Fruit fly (Drosophila melanogaster) whole organism, embryonic: Measurements from ENCODE around the gene CG8097.
A peak's percentile ranks its signal among the peaks of the same experiment; 100 is the strongest.

ENCODE experiments used
- B-H1 ChIP-seq: fragments of 200-800 bp; sonication (Bioruptor generic); IDR thresholded peaks from 3 replicates; pipeline ENCODE4 v1.3.6; 2022; ENCODE audit warnings: missing biosample characterization, missing genetic modification characterization
- CG11696 ChIP-seq: fragments of 200-800 bp; sonication (Bioruptor generic); IDR thresholded peaks from 2 replicates; pipeline ENCODE4 v1.3.6; 2022; ENCODE audit warnings: missing biosample characterization, missing genetic modification characterization
- CG13123 ChIP-seq: fragments of 200-800 bp; sonication (Bioruptor generic); optimal IDR thresholded peaks from 2 replicates; lab custom pipeline; 2016; ENCODE audit warnings: missing biosample characterization, missing genetic modification characterization
- CG13894 ChIP-seq: fragments of 200-800 bp; sonication (Bioruptor generic); optimal IDR thresholded peaks from 3 replicates; lab custom pipeline; 2018; ENCODE audit warnings: missing biosample characterization, mild to moderate bottlenecking, missing genetic modification characterization, moderate library complexity
- CG14014 ChIP-seq: fragments of 200-800 bp; sonication (Bioruptor generic); IDR thresholded peaks from 2 replicates; pipeline ENCODE4 v1.3.6; 2022; ENCODE audit warnings: missing biosample characterization, missing genetic modification characterization
- CG15073 ChIP-seq: fragments of 200-800 bp; sonication (Bioruptor generic); optimal IDR thresholded peaks from 2 replicates; lab custom pipeline; 2016; ENCODE audit warnings: missing biosample characterization, missing genetic modification characterization
- CG17328 ChIP-seq: fragments of 200-800 bp; sonication (Bioruptor generic); IDR thresholded peaks from 2 replicates; pipeline ENCODE4 v1.3.6; 2022; ENCODE audit warnings: missing biosample characterization, missing genetic modification characterization
- CG17359 ChIP-seq: fragments of 200-800 bp; sonication (Bioruptor generic); optimal IDR thresholded peaks from 3 replicates; lab custom pipeline; 2018; ENCODE audit warnings: missing biosample characterization, mild to moderate bottlenecking, missing genetic modification characterization, moderate library complexity
- CG18262 ChIP-seq: fragments of 200-800 bp; optimal IDR thresholded peaks from 3 replicates; lab custom pipeline; 2019; ENCODE audit warnings: missing biosample characterization, mild to moderate bottlenecking, missing genetic modification characterization, moderate library complexity
- CG2199 ChIP-seq: fragments of 200-800 bp; sonication (Bioruptor generic); IDR thresholded peaks from 3 replicates; pipeline ENCODE4 v1.3.6; 2022; ENCODE audit warnings: missing biosample characterization, missing genetic modification characterization
- CG3847 ChIP-seq: fragments of 200-800 bp; sonication (Bioruptor generic); IDR thresholded peaks from 2 replicates; pipeline ENCODE4 v1.3.6; 2022; ENCODE audit warnings: missing biosample characterization, missing genetic modification characterization
- CG6791 ChIP-seq: fragments of 200-800 bp; sonication (Bioruptor generic); IDR thresholded peaks from 3 replicates; pipeline ENCODE4 v1.3.6; 2022; ENCODE audit warnings: missing biosample characterization, missing genetic modification characterization; ENCODE audit not compliant: partially characterized antibody
- CG6813 ChIP-seq: fragments of 200-800 bp; sonication (Bioruptor generic); optimal IDR thresholded peaks from 2 replicates; lab custom pipeline; 2017; ENCODE audit warnings: missing biosample characterization, missing genetic modification characterization, mild to moderate bottlenecking, moderate library complexity, missing genetic modification reagents
- CG7963 ChIP-seq: fragments of 200-800 bp; sonication (Bioruptor generic); IDR thresholded peaks from 3 replicates; pipeline ENCODE4 v1.3.6; 2022; ENCODE audit warnings: missing biosample characterization, missing genetic modification characterization; ENCODE audit not compliant: partially characterized antibody
- CG8281 ChIP-seq: fragments of 200-800 bp; sonication (Bioruptor generic); optimal IDR thresholded peaks from 2 replicates; lab custom pipeline; 2018; ENCODE audit warnings: missing biosample characterization, mild to moderate bottlenecking, missing genetic modification characterization, moderate library complexity
- CG8924 ChIP-seq: fragments of 200-800 bp; optimal IDR thresholded peaks from 3 replicates; lab custom pipeline; 2019; ENCODE audit warnings: missing biosample characterization, mild to moderate bottlenecking, missing genetic modification characterization, moderate library complexity
- CG9797 ChIP-seq: fragments of 200-800 bp; sonication (Bioruptor generic); optimal IDR thresholded peaks from 3 replicates; lab custom pipeline; 2018; ENCODE audit warnings: missing biosample characterization, mild to moderate bottlenecking, missing genetic modification characterization
- CG9817 ChIP-seq: fragments of 200-800 bp; sonication (Bioruptor generic); optimal IDR thresholded peaks from 2 replicates; lab custom pipeline; 2018; ENCODE audit warnings: missing biosample characterization, mild to moderate bottlenecking, missing genetic modification characterization, moderate library complexity
- CoRest ChIP-seq: fragments of 200-800 bp; sonication (Bioruptor generic); optimal IDR thresholded peaks from 3 replicates; lab custom pipeline; 2018; ENCODE audit warnings: missing biosample characterization, mild to moderate bottlenecking, missing genetic modification characterization, moderate library complexity
- Dek ChIP-seq: fragments of 200-800 bp; sonication (Bioruptor generic); optimal IDR thresholded peaks from 3 replicates; lab custom pipeline; 2019; ENCODE audit warnings: missing biosample characterization, mild to moderate bottlenecking, missing genetic modification characterization, moderate library complexity
- Dfd ChIP-seq, 2 experiments: fragments of >200 bp; optimal IDR thresholded peaks; 2 replicates each; lab custom pipeline; 2017; ENCODE audit warnings: missing biosample characterization in 2 of 2, missing genetic modification characterization in 2 of 2
- Dip3 ChIP-seq: fragments of 200-800 bp; sonication (Bioruptor generic); optimal IDR thresholded peaks from 3 replicates; lab custom pipeline; 2016; ENCODE audit warnings: missing biosample characterization, missing genetic modification characterization
- Drgx ChIP-seq: fragments of 200-800 bp; sonication (Bioruptor generic); IDR thresholded peaks from 2 replicates; pipeline ENCODE4 v1.3.6; 2022; ENCODE audit warnings: missing biosample characterization, missing genetic modification characterization
- Elba2 ChIP-seq: fragments of 200-800 bp; sonication (Bioruptor generic); optimal IDR thresholded peaks from 3 replicates; lab custom pipeline; 2016; ENCODE audit warnings: missing biosample characterization, missing genetic modification characterization
- Fer2 ChIP-seq: fragments of 200-800 bp; sonication (Bioruptor generic); optimal IDR thresholded peaks from 2 replicates; lab custom pipeline; 2018; ENCODE audit warnings: missing biosample characterization, mild to moderate bottlenecking, missing genetic modification characterization, moderate library complexity
- GATAe ChIP-seq: fragments of 200-800 bp; sonication (Bioruptor generic); conservative IDR thresholded peaks from 2 replicates; pipeline ENCODE4 v1.3.6; 2022; ENCODE audit warnings: missing biosample characterization, missing genetic modification characterization
- Hand ChIP-seq: fragments of 200-800 bp; sonication (Bioruptor generic); optimal IDR thresholded peaks from 2 replicates; lab custom pipeline; 2017; ENCODE audit warnings: mild to moderate bottlenecking, missing biosample characterization, missing genetic modification reagents, missing genetic modification characterization
- Hmx ChIP-seq: fragments of 200-800 bp; sonication (Bioruptor generic); optimal IDR thresholded peaks from 2 replicates; lab custom pipeline; 2016; ENCODE audit warnings: missing biosample characterization, missing genetic modification characterization
- Hr3 ChIP-seq: fragments of 200-800 bp; sonication (Bioruptor generic); optimal IDR thresholded peaks from 3 replicates; lab custom pipeline; 2016; ENCODE audit warnings: missing biosample characterization, missing genetic modification characterization
- MTF-1 ChIP-seq: fragments of 200-800 bp; sonication (Bioruptor generic); optimal IDR thresholded peaks from 2 replicates; lab custom pipeline; 2018; ENCODE audit warnings: missing biosample characterization, mild to moderate bottlenecking, missing genetic modification characterization, borderline replicate concordance
- Myb ChIP-seq: fragments of 200-800 bp; sonication (Bioruptor generic); optimal IDR thresholded peaks from 2 replicates; lab custom pipeline; 2016; ENCODE audit warnings: missing biosample characterization, missing genetic modification characterization
- Neu2 ChIP-seq: fragments of 200-800 bp; sonication (Bioruptor generic); optimal IDR thresholded peaks from 3 replicates; lab custom pipeline; 2016; ENCODE audit warnings: missing biosample characterization, missing genetic modification characterization, borderline replicate concordance
- Nf-YA ChIP-seq: fragments of 200-800 bp; sonication (Bioruptor generic); IDR thresholded peaks from 2 replicates; pipeline ENCODE4 v1.3.6; 2022; ENCODE audit warnings: missing biosample characterization, missing genetic modification characterization
- Rx ChIP-seq: fragments of 200-800 bp; sonication (Bioruptor generic); IDR thresholded peaks from 2 replicates; pipeline ENCODE4 v1.3.6; 2022; ENCODE audit warnings: missing biosample characterization, missing genetic modification characterization
- Spps ChIP-seq: fragments of 200-800 bp; sonication (Bioruptor generic); optimal IDR thresholded peaks from 2 replicates; lab custom pipeline; 2018; ENCODE audit warnings: missing biosample characterization, mild to moderate bottlenecking, missing genetic modification characterization
- TFAM ChIP-seq: fragments of 200-800 bp; sonication (Bioruptor generic); optimal IDR thresholded peaks from 2 replicates; lab custom pipeline; 2017; ENCODE audit warnings: missing biosample characterization, missing genetic modification characterization, inconsistent platforms
- YL-1 ChIP-seq: fragments of 200-800 bp; sonication (Bioruptor generic); optimal IDR thresholded peaks from 3 replicates; lab custom pipeline; 2017; ENCODE audit warnings: missing biosample characterization, mild to moderate bottlenecking, missing genetic modification characterization
- amos ChIP-seq: fragments of 200-800 bp; sonication (Bioruptor generic); IDR thresholded peaks from 2 replicates; pipeline ENCODE4 v1.3.6; 2022; ENCODE audit warnings: missing biosample characterization, missing genetic modification characterization; ENCODE audit not compliant: partially characterized antibody
- ato ChIP-seq: fragments of 200-800 bp; sonication (Bioruptor generic); IDR thresholded peaks from 2 replicates; pipeline ENCODE4 v1.3.6; 2022; ENCODE audit warnings: missing biosample characterization, missing genetic modification characterization; ENCODE audit not compliant: partially characterized antibody
- crp ChIP-seq, 2 experiments: fragments of 200-800 bp; sonication (Bioruptor generic); optimal IDR thresholded peaks; 2 replicates in 1 of 2; 3 replicates in 1 of 2; lab custom pipeline; 2017; ENCODE audit warnings: missing biosample characterization in 2 of 2, missing genetic modification characterization in 2 of 2, mild to moderate bottlenecking in 1 of 2, moderate library complexity in 1 of 2
- dmrt99B ChIP-seq: fragments of 200-800 bp; sonication (Bioruptor generic); optimal IDR thresholded peaks from 2 replicates; lab custom pipeline; 2018; ENCODE audit warnings: missing biosample characterization, mild to moderate bottlenecking, missing genetic modification characterization, moderate library complexity
- knrl ChIP-seq: fragments of 200-800 bp; sonication (Bioruptor generic); IDR thresholded peaks from 3 replicates; pipeline ENCODE4 v1.3.6; 2022; ENCODE audit warnings: missing biosample characterization, missing genetic modification characterization; ENCODE audit not compliant: partially characterized antibody
- onecut ChIP-seq: fragments of 200-800 bp; sonication (Bioruptor generic); IDR thresholded peaks from 2 replicates; pipeline ENCODE4 v1.3.6; 2022; ENCODE audit warnings: missing biosample characterization, missing genetic modification characterization
- otp ChIP-seq: fragments of 200-800 bp; sonication (Bioruptor generic); IDR thresholded peaks from 3 replicates; pipeline ENCODE4, ENCODE4 v1.3.6; 2022; ENCODE audit warnings: missing biosample characterization, missing genetic modification characterization
- pfk ChIP-seq: fragments of 200-800 bp; sonication (Bioruptor generic); optimal IDR thresholded peaks from 2 replicates; lab custom pipeline; 2018; ENCODE audit warnings: missing biosample characterization, mild to moderate bottlenecking, missing genetic modification characterization, moderate library complexity
- phol ChIP-seq: fragments of 200-800 bp; sonication (Bioruptor generic); optimal IDR thresholded peaks from 3 replicates; lab custom pipeline; 2018; ENCODE audit warnings: missing biosample characterization, mild to moderate bottlenecking, missing genetic modification characterization, moderate library complexity
- prd ChIP-seq, 3 experiments: fragments of >200 bp in 2 of 3; fragments of 200-800 bp in 1 of 3; sonication (Bioruptor generic) in 1 of 3; optimal IDR thresholded peaks in 2 of 3; IDR thresholded peaks in 1 of 3; 2 replicates in 2 of 3; 3 replicates in 1 of 3; pipeline versions ENCODE4 v1.3.6 to Lab custom; 2017 to 2022; ENCODE audit warnings: missing biosample characterization in 1 of 3, missing genetic modification characterization in 1 of 3
- sens ChIP-seq: fragments of 200-800 bp; sonication (Bioruptor generic); peaks from one replicate; lab custom pipeline; 2016; ENCODE audit warnings: missing biosample characterization, missing genetic modification characterization
- wek ChIP-seq: fragments of 200-800 bp; sonication (Bioruptor generic); optimal IDR thresholded peaks from 3 replicates; lab custom pipeline; 2018; ENCODE audit warnings: missing biosample characterization, mild to moderate bottlenecking, missing genetic modification characterization, moderate library complexity
- zfh1 ChIP-seq: fragments of 200-800 bp; sonication (Bioruptor generic); IDR thresholded peaks from 3 replicates; pipeline ENCODE4 v1.3.6; 2022; ENCODE audit warnings: missing biosample characterization, missing genetic modification characterization

The CG8097 gene

dm6 chrX:15582853-15583252 lies at the start of gene CG8097, which contains the start of gene CG9215 (continued):
- no peak for TF ChIP-seq CG17328 (GFP tag; lab: Robert Waterston, UW)
- TF ChIP-seq ato (GFP tag; lab: Robert Waterston, UW), result peak; percentile 70
- no peak for TF ChIP-seq pfk (GFP tag; lab: Kevin White, UChicago)
- TF ChIP-seq CG13123 (GFP tag; lab: Kevin White, UChicago), result no peak
- peak; percentile 27 for TF ChIP-seq CG8924 (tag; lab: Kevin White, UChicago)
- no peak for TF ChIP-seq CG11696 (GFP tag; lab: Robert Waterston, UW)
- no peak for TF ChIP-seq otp (GFP tag; lab: Robert Waterston, UW)
- TF ChIP-seq Hr3 (GFP tag; lab: Kevin White, UChicago), result no peak
- TF ChIP-seq CG8281 (tag; lab: Kevin White, UChicago), result no peak
- no peak for TF ChIP-seq GATAe
- TF ChIP-seq Neu2, result no peak
- no peak for TF ChIP-seq Hmx (GFP tag; lab: Kevin White, UChicago)
- TF ChIP-seq prd (optimal IDR thresholded peaks at IDR 0.05; lab: Kevin White, UChicago), result no peak
- peak; percentile 6; the same call in 1 of the 3 replicates for TF ChIP-seq prd (GFP tag; IDR thresholded peaks at IDR 0.05; lab: Robert Waterston, UW)
- peak; percentile 64 for TF ChIP-seq YL-1 (GFP tag; lab: Kevin White, UChicago)
- peak in 1 of 2 experiments; percentile 25 for TF ChIP-seq crp (GFP tag; optimal IDR thresholded peaks at IDR 0.05; lab: Kevin White, UChicago)
- TF ChIP-seq CG9797, result peak; percentile 31
- TF ChIP-seq B-H1, result no peak
- no peak for TF ChIP-seq CG2199 (GFP tag; lab: Robert Waterston, UW)
- peak; percentile 63 for TF ChIP-seq CoRest (tag; lab: Kevin White, UChicago)
- no peak for TF ChIP-seq Elba2 (GFP tag; lab: Kevin White, UChicago)
- peak; percentile 43 for TF ChIP-seq CG3847 (GFP tag; lab: Robert Waterston, UW)
- TF ChIP-seq CG18262 (tag; lab: Kevin White, UChicago), result peak; percentile 11
- TF ChIP-seq amos (GFP tag; lab: Robert Waterston, UW), result peak; percentile 86
- TF ChIP-seq Dek (tag; lab: Kevin White, UChicago), result no peak
- no peak for TF ChIP-seq Rx (GFP tag; lab: Robert Waterston, UW)
- peak; percentile 56 for TF ChIP-seq phol (tag; lab: Kevin White, UChicago)
- TF ChIP-seq Fer2, result no peak
- TF ChIP-seq CG17359 (tag; lab: Kevin White, UChicago), result no peak
- no peak for TF ChIP-seq CG15073 (GFP tag; lab: Kevin White, UChicago)
- no peak for TF ChIP-seq Hand (GFP tag; lab: Kevin White, UChicago)
- TF ChIP-seq sens (GFP tag; lab: Kevin White, UChicago), result peak; percentile 88
- TF ChIP-seq Dip3 (GFP tag; lab: Kevin White, UChicago), result peak; percentile 44
- peak; percentile 97 for TF ChIP-seq knrl
- TF ChIP-seq CG14014 (GFP tag; lab: Robert Waterston, UW), result no peak
- no peak for TF ChIP-seq Spps (tag; lab: Kevin White, UChicago)
- TF ChIP-seq CG6791, result peak; percentile 87
- TF ChIP-seq Dfd (GFP tag; optimal IDR thresholded peaks at IDR 0.05; lab: Kevin White, UChicago), result no peak
- peak; percentile 18 for TF ChIP-seq CG9817
- TF ChIP-seq CG6813 (GFP tag; lab: Kevin White, UChicago), result no peak
- no peak for TF ChIP-seq dmrt99B (tag; lab: Kevin White, UChicago)
- no peak for TF ChIP-seq MTF-1 (GFP tag; lab: Kevin White, UChicago)
- TF ChIP-seq zfh1, result no peak
- peak; percentile 47 for TF ChIP-seq Myb
- no peak for TF ChIP-seq onecut
- TF ChIP-seq TFAM, result no peak
- TF ChIP-seq wek (GFP tag; lab: Kevin White, UChicago), result no peak
- no peak for TF ChIP-seq CG13894 (tag; lab: Kevin White, UChicago)
- TF ChIP-seq CG7963 (GFP tag; lab: Robert Waterston, UW), result peak; percentile 82
- no peak for TF ChIP-seq Nf-YA (GFP tag; lab: Robert Waterston, UW)
- no peak for TF ChIP-seq Drgx
